Worm (Caenorhabditis elegans) whole organism, L2 larva: ENCODE measurements around the gene endu-2.
A peak's percentile ranks its signal among the peaks of the same experiment; 100 is the strongest.

Experiments
- C34F6.9 ChIP-seq: fragments of 150-350 bp; optimal IDR thresholded peaks from 2 replicates; lab custom pipeline; 2014; ENCODE audit warnings: missing biosample characterization, missing genetic modification characterization
- F13H6.1 ChIP-seq: sonication (generic microtip); optimal IDR thresholded peaks from 2 replicates; lab custom pipeline; 2016; ENCODE audit warnings: missing genetic modification characterization, missing compliant biosample characterization
- R02D3.7 ChIP-seq: fragments of 150-350 bp; optimal IDR thresholded peaks from 2 replicates; lab custom pipeline; 2014; ENCODE audit warnings: missing biosample characterization, missing genetic modification characterization
- Y55F3AM.14 ChIP-seq: fragments of 200-800 bp; sonication (Bioruptor generic); optimal IDR thresholded peaks from 2 replicates; lab custom pipeline; 2018; ENCODE audit warnings: mild to moderate bottlenecking, missing genetic modification characterization, missing compliant biosample characterization
- ZK546.5 ChIP-seq: sonication (generic microtip); optimal IDR thresholded peaks from 2 replicates; lab custom pipeline; 2017; ENCODE audit warnings: missing biosample characterization, missing genetic modification characterization
- alr-1 ChIP-seq: fragments of 150-350 bp; optimal IDR thresholded peaks from 2 replicates; lab custom pipeline; 2014; ENCODE audit warnings: missing biosample characterization, missing genetic modification characterization
- aly-2 ChIP-seq: fragments of 150-350 bp; optimal IDR thresholded peaks from 2 replicates; lab custom pipeline; 2014; ENCODE audit warnings: missing biosample characterization, missing genetic modification characterization
- ama-1 ChIP-seq: fragments of 150-350 bp; optimal IDR thresholded peaks from 2 replicates; lab custom pipeline; 2018; ENCODE audit warnings: inconsistent platforms
- blmp-1 ChIP-seq: sonication (generic microtip); optimal IDR thresholded peaks from 2 replicates; lab custom pipeline; 2017; ENCODE audit warnings: missing genetic modification characterization, mild to moderate bottlenecking, missing compliant biosample characterization, antibody characterized with exemption, moderate library complexity; ENCODE audit not compliant: insufficient read depth
- ceh-16 ChIP-seq: fragments of 150-350 bp; optimal IDR thresholded peaks from 2 replicates; lab custom pipeline; 2014; ENCODE audit warnings: missing biosample characterization, missing genetic modification characterization
- ceh-82 ChIP-seq: fragments of 150-350 bp; optimal IDR thresholded peaks from 2 replicates; lab custom pipeline; 2014; ENCODE audit warnings: missing biosample characterization, missing genetic modification characterization
- crh-2 ChIP-seq: sonication (generic microtip); optimal IDR thresholded peaks from 2 replicates; lab custom pipeline; 2017; ENCODE audit warnings: missing biosample characterization, missing genetic modification characterization
- dmd-4 ChIP-seq: sonication (generic microtip); optimal IDR thresholded peaks from 2 replicates; lab custom pipeline; 2017; ENCODE audit warnings: missing biosample characterization, missing genetic modification characterization
- egl-27 ChIP-seq: sonication (generic microtip); optimal IDR thresholded peaks from 3 replicates; lab custom pipeline; 2017; ENCODE audit warnings: missing biosample characterization, missing genetic modification reagents, missing genetic modification characterization
- elt-1 ChIP-seq: fragments of 150-350 bp; optimal IDR thresholded peaks from 2 replicates; lab custom pipeline; 2014; ENCODE audit warnings: missing biosample characterization, missing genetic modification characterization
- elt-3 ChIP-seq: sonication (generic microtip); optimal IDR thresholded peaks from 2 replicates; lab custom pipeline; 2017; ENCODE audit warnings: missing biosample characterization, missing genetic modification characterization
- fos-1 ChIP-seq: fragments of 150-350 bp; optimal IDR thresholded peaks from 2 replicates; lab custom pipeline; 2014; ENCODE audit warnings: missing biosample characterization, missing genetic modification characterization
- gmeb-1 ChIP-seq: fragments of 150-350 bp; optimal IDR thresholded peaks from 2 replicates; lab custom pipeline; 2014; ENCODE audit warnings: missing biosample characterization, missing genetic modification characterization
- lin-11 ChIP-seq: fragments of 150-350 bp; sonication (generic microtip); optimal IDR thresholded peaks from 2 replicates; lab custom pipeline; 2014; ENCODE audit warnings: missing biosample characterization, missing genetic modification characterization, inconsistent platforms, mixed read lengths
- lin-13 ChIP-seq: fragments of 150-350 bp; optimal IDR thresholded peaks from 2 replicates; lab custom pipeline; 2014; ENCODE audit warnings: missing biosample characterization, missing genetic modification reagents, missing genetic modification characterization
- lin-39 ChIP-seq: fragments of 150-350 bp; optimal IDR thresholded peaks from 2 replicates; lab custom pipeline; 2014; ENCODE audit warnings: missing biosample characterization, missing genetic modification reagents, missing genetic modification characterization
- lsy-2 ChIP-seq, 2 experiments: fragments of 150-350 bp in 1 of 2; sonication (generic microtip) in 1 of 2; optimal IDR thresholded peaks; 2 replicates each; lab custom pipeline; 2014 to 2017; ENCODE audit warnings: missing biosample characterization in 2 of 2, missing genetic modification characterization in 2 of 2
- mab-5 ChIP-seq: fragments of 150-350 bp; optimal IDR thresholded peaks from 2 replicates; lab custom pipeline; 2014; ENCODE audit warnings: missing biosample characterization, missing genetic modification characterization
- mbf-1 ChIP-seq: sonication (generic microtip); optimal IDR thresholded peaks from 2 replicates; lab custom pipeline; 2017; ENCODE audit warnings: missing biosample characterization, missing genetic modification characterization
- mdl-1 ChIP-seq, 2 experiments: fragments of 150-350 bp in 1 of 2; sonication (generic microtip) in 1 of 2; optimal IDR thresholded peaks; 2 replicates each; lab custom pipeline; 2017; ENCODE audit warnings: missing biosample characterization in 2 of 2, missing genetic modification characterization in 2 of 2
- nhr-10 ChIP-seq: sonication (generic microtip); optimal IDR thresholded peaks from 2 replicates; lab custom pipeline; 2017; ENCODE audit warnings: missing biosample characterization, missing genetic modification characterization
- nhr-11 ChIP-seq: fragments of 150-350 bp; optimal IDR thresholded peaks from 2 replicates; lab custom pipeline; 2014; ENCODE audit warnings: missing biosample characterization, missing genetic modification characterization
- nhr-12 ChIP-seq: fragments of 150-350 bp; optimal IDR thresholded peaks from 2 replicates; lab custom pipeline; 2014; ENCODE audit warnings: missing biosample characterization, missing genetic modification characterization
- nhr-129 ChIP-seq: fragments of 150-350 bp; optimal IDR thresholded peaks from 2 replicates; lab custom pipeline; 2014; ENCODE audit warnings: missing biosample characterization, missing genetic modification characterization
- nhr-21 ChIP-seq: fragments of 150-350 bp; optimal IDR thresholded peaks from 2 replicates; lab custom pipeline; 2014; ENCODE audit warnings: missing biosample characterization, missing genetic modification characterization
- nhr-23 ChIP-seq: fragments of 150-350 bp; optimal IDR thresholded peaks from 2 replicates; lab custom pipeline; 2014; ENCODE audit warnings: missing biosample characterization, missing genetic modification reagents, missing genetic modification characterization
- nhr-237 ChIP-seq: fragments of 150-350 bp; optimal IDR thresholded peaks from 2 replicates; lab custom pipeline; 2014; ENCODE audit warnings: missing biosample characterization, missing genetic modification characterization
- nhr-25 ChIP-seq: fragments of 150-350 bp; sonication (generic microtip); optimal IDR thresholded peaks from 3 replicates; lab custom pipeline; 2014; ENCODE audit warnings: missing biosample characterization, missing genetic modification characterization
- nhr-6 ChIP-seq: fragments of 150-350 bp; optimal IDR thresholded peaks from 2 replicates; lab custom pipeline; 2014; ENCODE audit warnings: missing biosample characterization, missing genetic modification characterization
- nhr-77 ChIP-seq: fragments of 150-350 bp; optimal IDR thresholded peaks from 2 replicates; lab custom pipeline; 2014; ENCODE audit warnings: missing biosample characterization, missing genetic modification characterization
- peb-1 ChIP-seq: fragments of 150-350 bp; optimal IDR thresholded peaks from 2 replicates; lab custom pipeline; 2014; ENCODE audit warnings: missing biosample characterization, missing genetic modification characterization
- sem-4 ChIP-seq: fragments of 150-350 bp; optimal IDR thresholded peaks from 2 replicates; lab custom pipeline; 2014; ENCODE audit warnings: missing biosample characterization, missing genetic modification reagents, missing genetic modification characterization
- skn-1 ChIP-seq: sonication (generic microtip); optimal IDR thresholded peaks from 2 replicates; lab custom pipeline; 2017; ENCODE audit warnings: missing biosample characterization, missing genetic modification characterization
- sma-3 ChIP-seq: sonication (generic microtip); optimal IDR thresholded peaks from 2 replicates; lab custom pipeline; 2016; ENCODE audit warnings: missing genetic modification reagents, missing genetic modification characterization, missing compliant biosample characterization
- sma-9 ChIP-seq, 2 experiments: fragments of 150-350 bp in 1 of 2; sonication (generic microtip) in 1 of 2; optimal IDR thresholded peaks; 2 replicates each; lab custom pipeline; 2014 to 2016; ENCODE audit warnings: missing genetic modification characterization in 2 of 2, mild to moderate bottlenecking in 1 of 2, missing biosample characterization in 1 of 2, missing compliant biosample characterization in 1 of 2, missing genetic modification reagents in 1 of 2, moderate library complexity in 1 of 2
- snpc-4 ChIP-seq: fragments of 150-350 bp; optimal IDR thresholded peaks from 2 replicates; lab custom pipeline; 2014; ENCODE audit warnings: missing biosample characterization, missing genetic modification characterization
- unc-39 ChIP-seq: fragments of 150-350 bp; optimal IDR thresholded peaks from 2 replicates; lab custom pipeline; 2014; ENCODE audit warnings: missing biosample characterization, missing genetic modification characterization
- unc-55 ChIP-seq: fragments of 150-350 bp; sonication (generic microtip); optimal IDR thresholded peaks from 3 replicates; lab custom pipeline; 2014; ENCODE audit warnings: missing biosample characterization, missing genetic modification reagents, missing genetic modification characterization
- unc-62 ChIP-seq: fragments of 150-350 bp; optimal IDR thresholded peaks from 2 replicates; lab custom pipeline; 2014; ENCODE audit warnings: missing biosample characterization, missing genetic modification reagents, missing genetic modification characterization
- zag-1 ChIP-seq: fragments of 150-350 bp; optimal IDR thresholded peaks from 2 replicates; lab custom pipeline; 2014; ENCODE audit warnings: missing biosample characterization, missing genetic modification characterization
- ztf-1 ChIP-seq: fragments of 200-800 bp; sonication (Bioruptor generic); conservative IDR thresholded peaks from 2 replicates; pipeline ENCODE4 v1.3.6; 2022; ENCODE audit warnings: missing genetic modification characterization, missing compliant biosample characterization
- ztf-11 ChIP-seq: sonication (generic microtip); optimal IDR thresholded peaks from 2 replicates; lab custom pipeline; 2017; ENCODE audit warnings: missing biosample characterization, missing genetic modification characterization
- ztf-4 ChIP-seq: fragments of 150-350 bp; optimal IDR thresholded peaks from 2 replicates; lab custom pipeline; 2014; ENCODE audit warnings: missing biosample characterization, missing genetic modification characterization

The endu-2 gene

DNA sequence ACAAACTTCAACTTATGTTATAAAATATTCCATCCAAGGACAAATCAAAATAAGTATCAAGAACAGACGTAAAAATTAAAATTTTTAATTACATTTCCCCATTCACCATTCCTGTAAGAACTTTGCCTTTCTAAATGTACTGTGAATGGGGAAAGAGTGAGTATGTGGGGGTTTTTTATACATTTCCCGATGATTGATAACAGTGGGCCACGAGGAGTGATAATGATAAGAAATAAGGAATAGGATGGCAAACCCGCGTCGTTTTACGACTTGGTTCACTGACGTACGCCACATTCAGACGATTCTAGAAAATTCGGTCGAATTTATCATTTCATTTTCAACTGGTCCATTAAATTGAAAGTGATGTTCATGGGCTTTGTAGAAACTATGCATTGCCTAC is 31.1 kb upstream of the endu-2 start, which contains the start of gene cdd-1:
cdd-1 (minus strand) TSS at position 151 of the 400 bp plus-strand sequence.
- TF ChIP-seq dmd-4 (tag; lab: Kevin White, UChicago) (no peak), snpc-4 (no peak), lsy-2 (tag; optimal IDR thresholded peaks at IDR 0.05; lab: Kevin White, UChicago) (peak in 1 of 2 experiments; percentile 14), zag-1 (tag; lab: Kevin White, UChicago) (no peak), R02D3.7 (tag; lab: Kevin White, UChicago) (no peak), C34F6.9 (no peak), ama-1 (peak; percentile 19), blmp-1 (tag; lab: Kevin White, UChicago) (peak; percentile 2), skn-1 (tag; lab: Kevin White, UChicago) (no peak), ztf-4 (no peak), aly-2 (no peak), egl-27 (tag; lab: Kevin White, UChicago) (no peak), nhr-11 (no peak), nhr-21 (tag; lab: Kevin White, UChicago) (no peak), lin-13 (GFP tag; lab: Kevin White, UChicago) (no peak), ztf-1 (GFP tag; lab: Robert Waterston, UW) (no peak), ceh-16 (tag; lab: Kevin White, UChicago) (no peak), ztf-11 (tag; lab: Kevin White, UChicago) (no peak), fos-1 (tag; lab: Kevin White, UChicago) (peak; percentile 60), nhr-77 (tag; lab: Kevin White, UChicago) (no peak), nhr-129 (tag; lab: Kevin White, UChicago) (peak; percentile 4), unc-62 (GFP tag; lab: Kevin White, UChicago) (no peak), mbf-1 (tag; lab: Kevin White, UChicago) (no peak), ZK546.5 (tag; lab: Kevin White, UChicago) (no peak), nhr-25 (tag; lab: Kevin White, UChicago) (no peak), unc-39 (tag; lab: Kevin White, UChicago) (no peak), nhr-23 (tag; lab: Kevin White, UChicago) (no peak), lin-11 (no peak), Y55F3AM.14 (GFP tag; lab: Kevin White, UChicago) (no peak), elt-1 (tag; lab: Kevin White, UChicago) (no peak), nhr-12 (tag; lab: Kevin White, UChicago) (no peak), alr-1 (no peak), lin-39 (tag; lab: Kevin White, UChicago) (no peak), nhr-237 (no peak), unc-55 (GFP tag; lab: Kevin White, UChicago) (no peak), F13H6.1 (peak; percentile 43), mab-5 (tag; lab: Kevin White, UChicago) (no peak), peb-1 (tag; lab: Kevin White, UChicago) (no peak), crh-2 (tag; lab: Kevin White, UChicago) (peak; percentile 79), mdl-1 (tag; optimal IDR thresholded peaks at IDR 0.05; lab: Kevin White, UChicago) (no peak), nhr-10 (tag; lab: Kevin White, UChicago) (no peak), gmeb-1 (peak; percentile 43), nhr-6 (tag; lab: Kevin White, UChicago) (no peak), sma-3 (peak; percentile 44), ceh-82 (tag; lab: Kevin White, UChicago) (no peak), sem-4 (no peak), elt-3 (tag; lab: Kevin White, UChicago) (no peak), sma-9 (GFP tag; optimal IDR thresholded peaks at IDR 0.05; lab: Kevin White, UChicago) (peak; percentile 66), sma-9 (tag; optimal IDR thresholded peaks at IDR 0.05; lab: Kevin White, UChicago) (no peak)
